Worm (Caenorhabditis elegans) whole organism, L3 larva: ENCODE data around the gene clu-1.
A peak's percentile ranks its signal among the peaks of the same experiment; 100 is the strongest.

Experiments used
- eor-1 ChIP-seq, 2 experiments: fragments of 150-350 bp; optimal IDR thresholded peaks; 2 replicates each; lab custom pipeline; 2014 to 2018; ENCODE audit warnings: missing biosample characterization in 2 of 2, missing genetic modification characterization in 2 of 2
- nhr-67 ChIP-seq: fragments of 150-350 bp; optimal IDR thresholded peaks from 2 replicates; lab custom pipeline; 2014; ENCODE audit warnings: missing biosample characterization, missing genetic modification characterization

DNA sequence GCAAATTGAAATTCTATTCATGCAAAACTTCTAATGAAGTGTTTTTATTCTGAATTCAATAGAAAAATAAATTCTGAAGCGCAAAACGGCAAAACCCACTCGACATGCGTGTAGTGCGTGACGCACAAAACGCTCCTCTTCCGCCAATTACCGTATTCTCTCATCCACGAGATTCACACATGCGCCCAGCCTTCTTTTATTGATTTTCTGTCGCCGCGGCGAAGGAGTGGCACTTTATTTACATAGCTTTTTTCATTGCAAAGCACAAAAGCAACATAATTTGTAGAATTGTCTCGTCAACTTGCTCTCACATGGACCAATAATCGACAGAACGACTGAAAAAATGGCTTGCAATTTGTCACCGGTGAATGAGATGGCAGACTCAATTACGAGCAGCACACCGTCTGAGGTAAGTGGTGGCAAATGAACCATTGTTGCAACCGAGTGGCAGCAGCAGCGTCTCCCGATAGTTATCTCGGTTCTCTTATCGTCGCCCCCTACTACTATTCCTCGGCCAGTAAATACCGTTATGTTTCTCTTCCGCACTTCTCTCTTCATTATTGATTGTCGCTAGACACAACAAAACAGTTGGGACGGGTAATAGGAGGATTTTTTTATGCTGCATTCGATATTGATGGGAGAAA, 24.9 kb upstream of the clu-1 start, which contains the start of gene unc-16:
- TF ChIP-seq nhr-67 (tag; lab: Kevin White, UChicago) (no peak), eor-1 (tag; optimal IDR thresholded peaks at IDR 0.05; lab: Kevin White, UChicago) (peak in 1 of 2 experiments; percentile 13)
